Worm (Caenorhabditis elegans) whole organism, L4 larva: Measurements from ENCODE around the gene col-40.

Experiments
- Y75B8A.6 ChIP-seq: fragments of 200-800 bp; sonication (Bioruptor generic); IDR thresholded peaks from 2 replicates; pipeline ENCODE4 v1.3.6; 2022; ENCODE audit warnings: missing genetic modification reagents, missing genetic modification characterization, missing compliant biosample characterization
- daf-8 ChIP-seq: fragments of 200-800 bp; sonication (Bioruptor generic); IDR thresholded peaks from 2 replicates; pipeline ENCODE4 v1.3.6; 2022; ENCODE audit warnings: missing genetic modification characterization, missing compliant biosample characterization
- dve-1 ChIP-seq: sonication (generic microtip); optimal IDR thresholded peaks from 2 replicates; lab custom pipeline; 2017; ENCODE audit warnings: antibody characterized with exemption, mild to moderate bottlenecking, missing genetic modification characterization, missing compliant biosample characterization; ENCODE audit not compliant: insufficient read depth
- egl-43 ChIP-seq: fragments of 200-800 bp; sonication (Bioruptor generic); IDR thresholded peaks from 2 replicates; pipeline ENCODE4 v1.3.6; 2022; ENCODE audit warnings: missing genetic modification reagents, missing genetic modification characterization, missing compliant biosample characterization
- hlh-30 ChIP-seq: sonication (generic microtip); optimal IDR thresholded peaks from 2 replicates; lab custom pipeline; 2017; ENCODE audit warnings: antibody characterized with exemption, mild to moderate bottlenecking, missing genetic modification characterization, missing compliant biosample characterization; ENCODE audit not compliant: insufficient read depth
- mdl-1 ChIP-seq, 2 experiments: fragments of 150-350 bp in 1 of 2; sonication (generic microtip) in 1 of 2; optimal IDR thresholded peaks; 2 replicates each; lab custom pipeline; 2014 to 2017; ENCODE audit warnings: missing biosample characterization in 2 of 2, missing genetic modification characterization in 2 of 2
- mes-2 ChIP-seq: sonication (generic microtip); optimal IDR thresholded peaks from 2 replicates; lab custom pipeline; 2016; ENCODE audit warnings: missing genotype, mild to moderate bottlenecking, missing genetic modification characterization, missing compliant biosample characterization; ENCODE audit not compliant: poor library complexity, severe bottlenecking
- nhr-237 ChIP-seq: sonication (generic microtip); optimal IDR thresholded peaks from 2 replicates; lab custom pipeline; 2017; ENCODE audit warnings: missing biosample characterization, missing genetic modification characterization
- tra-1 ChIP-seq: fragments of 200-800 bp; sonication (Bioruptor generic); IDR thresholded peaks from 2 replicates; pipeline ENCODE4 v1.3.6; 2022; ENCODE audit warnings: missing genetic modification reagents, missing genetic modification characterization, missing compliant biosample characterization
- unc-130 ChIP-seq: sonication (generic microtip); optimal IDR thresholded peaks from 2 replicates; lab custom pipeline; 2016; ENCODE audit warnings: missing genetic modification reagents, missing genetic modification characterization, missing compliant biosample characterization
- unc-62 ChIP-seq, 3 experiments: fragments of 150-350 bp in 1 of 3; sonication (generic microtip); optimal IDR thresholded peaks in 2 of 3; peaks in 1 of 3; 1 replicate in 1 of 3; 2 replicates in 2 of 3; lab custom pipeline; 2014 to 2017; ENCODE audit warnings: missing biosample characterization in 3 of 3, missing genetic modification characterization in 3 of 3, missing genetic modification reagents in 3 of 3, missing genotype in 1 of 3
- zag-1 ChIP-seq: fragments of 150-350 bp; optimal IDR thresholded peaks from 2 replicates; lab custom pipeline; 2014; ENCODE audit warnings: missing biosample characterization, missing genetic modification characterization

DNA sequence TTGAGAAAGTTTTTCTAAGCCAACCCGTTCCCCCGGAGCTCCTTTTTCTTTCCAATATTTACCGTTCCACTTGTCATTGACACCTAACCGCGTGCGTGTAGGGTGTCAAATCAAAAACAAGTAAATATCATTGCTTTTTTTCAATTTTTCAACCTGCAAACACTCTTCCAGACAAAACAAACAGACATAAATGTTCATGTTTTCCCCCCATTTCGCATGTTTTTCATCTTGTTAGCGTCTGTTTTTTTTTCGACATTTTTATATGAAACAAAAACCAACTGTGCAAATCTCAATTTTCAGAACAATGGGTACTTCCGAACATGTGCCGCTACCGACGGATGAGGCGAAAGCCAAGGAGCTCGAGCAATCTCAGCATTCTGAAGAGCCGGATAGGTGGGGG lies 15.1 kb downstream of the col-40 start, which contains the start of gene snf-3:
- TF ChIP-seq dve-1 (no peak), tra-1 (no peak), nhr-237 (no peak), unc-130 (GFP tag; lab: Kevin White, UChicago) (no peak), Y75B8A.6 (GFP tag; lab: Robert Waterston, UW) (no peak), hlh-30 (tag; lab: Kevin White, UChicago) (no peak), daf-8 (GFP tag; lab: Robert Waterston, UW) (no peak), mdl-1 (tag; optimal IDR thresholded peaks at IDR 0.05; lab: Kevin White, UChicago) (no peak), unc-62 (GFP tag; optimal IDR thresholded peaks at IDR 0.05 in 1 of 2; lab: Kevin White, UChicago) (no peak), unc-62 (tag; optimal IDR thresholded peaks at IDR 0.05; lab: Kevin White, UChicago) (no peak), mes-2 (tag; lab: Kevin White, UChicago) (no peak), zag-1 (tag; lab: Kevin White, UChicago) (no peak), egl-43 (GFP tag; lab: Robert Waterston, UW) (no peak)
